Worm (Caenorhabditis elegans) whole organism, midembryonic: ENCODE results near the gene C54C6.11.

Source experiments
- T22C8.4 ChIP-seq: fragments of 200-800 bp; sonication (Bioruptor generic); IDR thresholded peaks from 2 replicates; pipeline ENCODE4 v1.3.6; 2022; ENCODE audit warnings: missing genetic modification characterization, missing compliant biosample characterization
- cog-1 ChIP-seq: sonication (generic microtip); optimal IDR thresholded peaks from 2 replicates; lab custom pipeline; 2016; ENCODE audit warnings: missing genetic modification characterization, missing compliant biosample characterization
- med-1 ChIP-seq: sonication (generic microtip); optimal IDR thresholded peaks from 2 replicates; lab custom pipeline; 2017; ENCODE audit warnings: missing genetic modification characterization, mild to moderate bottlenecking, missing compliant biosample characterization, antibody characterized with exemption, missing genetic modification reagents; ENCODE audit not compliant: insufficient read depth

- TF ChIP-seq cog-1 (tag; lab: Kevin White, UChicago) (no peak), T22C8.4 (no peak), med-1 (GFP tag; lab: Kevin White, UChicago) (no peak)
Measured at ce11 chrIII:3569763-3570162, 21.6 kb downstream of the C54C6.11 start.
